Worm (Caenorhabditis elegans) whole organism, L2 larva: ENCODE data around the gene F57B9.8.

Experiments used
- C34F6.9 ChIP-seq: fragments of 150-350 bp; optimal IDR thresholded peaks from 2 replicates; lab custom pipeline; 2014; ENCODE audit warnings: missing biosample characterization, missing genetic modification characterization
- F13H6.1 ChIP-seq: sonication (generic microtip); optimal IDR thresholded peaks from 2 replicates; lab custom pipeline; 2016; ENCODE audit warnings: missing genetic modification characterization, missing compliant biosample characterization
- R02D3.7 ChIP-seq: fragments of 150-350 bp; optimal IDR thresholded peaks from 2 replicates; lab custom pipeline; 2014; ENCODE audit warnings: missing biosample characterization, missing genetic modification characterization
- Y55F3AM.14 ChIP-seq: fragments of 200-800 bp; sonication (Bioruptor generic); optimal IDR thresholded peaks from 2 replicates; lab custom pipeline; 2018; ENCODE audit warnings: mild to moderate bottlenecking, missing genetic modification characterization, missing compliant biosample characterization
- ZK546.5 ChIP-seq: sonication (generic microtip); optimal IDR thresholded peaks from 2 replicates; lab custom pipeline; 2017; ENCODE audit warnings: missing biosample characterization, missing genetic modification characterization
- alr-1 ChIP-seq: fragments of 150-350 bp; optimal IDR thresholded peaks from 2 replicates; lab custom pipeline; 2014; ENCODE audit warnings: missing biosample characterization, missing genetic modification characterization
- aly-2 ChIP-seq: fragments of 150-350 bp; optimal IDR thresholded peaks from 2 replicates; lab custom pipeline; 2014; ENCODE audit warnings: missing biosample characterization, missing genetic modification characterization
- ama-1 ChIP-seq: fragments of 150-350 bp; optimal IDR thresholded peaks from 2 replicates; lab custom pipeline; 2018; ENCODE audit warnings: inconsistent platforms
- blmp-1 ChIP-seq: sonication (generic microtip); optimal IDR thresholded peaks from 2 replicates; lab custom pipeline; 2017; ENCODE audit warnings: missing genetic modification characterization, mild to moderate bottlenecking, missing compliant biosample characterization, antibody characterized with exemption, moderate library complexity; ENCODE audit not compliant: insufficient read depth
- ceh-16 ChIP-seq: fragments of 150-350 bp; optimal IDR thresholded peaks from 2 replicates; lab custom pipeline; 2014; ENCODE audit warnings: missing biosample characterization, missing genetic modification characterization
- ceh-82 ChIP-seq: fragments of 150-350 bp; optimal IDR thresholded peaks from 2 replicates; lab custom pipeline; 2014; ENCODE audit warnings: missing biosample characterization, missing genetic modification characterization
- crh-2 ChIP-seq: sonication (generic microtip); optimal IDR thresholded peaks from 2 replicates; lab custom pipeline; 2017; ENCODE audit warnings: missing biosample characterization, missing genetic modification characterization
- dmd-4 ChIP-seq: sonication (generic microtip); optimal IDR thresholded peaks from 2 replicates; lab custom pipeline; 2017; ENCODE audit warnings: missing biosample characterization, missing genetic modification characterization
- egl-27 ChIP-seq: sonication (generic microtip); optimal IDR thresholded peaks from 3 replicates; lab custom pipeline; 2017; ENCODE audit warnings: missing biosample characterization, missing genetic modification reagents, missing genetic modification characterization
- elt-1 ChIP-seq: fragments of 150-350 bp; optimal IDR thresholded peaks from 2 replicates; lab custom pipeline; 2014; ENCODE audit warnings: missing biosample characterization, missing genetic modification characterization
- elt-3 ChIP-seq: sonication (generic microtip); optimal IDR thresholded peaks from 2 replicates; lab custom pipeline; 2017; ENCODE audit warnings: missing biosample characterization, missing genetic modification characterization
- fos-1 ChIP-seq: fragments of 150-350 bp; optimal IDR thresholded peaks from 2 replicates; lab custom pipeline; 2014; ENCODE audit warnings: missing biosample characterization, missing genetic modification characterization
- gmeb-1 ChIP-seq: fragments of 150-350 bp; optimal IDR thresholded peaks from 2 replicates; lab custom pipeline; 2014; ENCODE audit warnings: missing biosample characterization, missing genetic modification characterization
- lin-11 ChIP-seq: fragments of 150-350 bp; sonication (generic microtip); optimal IDR thresholded peaks from 2 replicates; lab custom pipeline; 2014; ENCODE audit warnings: missing biosample characterization, missing genetic modification characterization, inconsistent platforms, mixed read lengths
- lin-13 ChIP-seq: fragments of 150-350 bp; optimal IDR thresholded peaks from 2 replicates; lab custom pipeline; 2014; ENCODE audit warnings: missing biosample characterization, missing genetic modification reagents, missing genetic modification characterization
- lin-39 ChIP-seq: fragments of 150-350 bp; optimal IDR thresholded peaks from 2 replicates; lab custom pipeline; 2014; ENCODE audit warnings: missing biosample characterization, missing genetic modification reagents, missing genetic modification characterization
- lsy-2 ChIP-seq, 2 experiments: fragments of 150-350 bp in 1 of 2; sonication (generic microtip) in 1 of 2; optimal IDR thresholded peaks; 2 replicates each; lab custom pipeline; 2014 to 2017; ENCODE audit warnings: missing biosample characterization in 2 of 2, missing genetic modification characterization in 2 of 2
- mab-5 ChIP-seq: fragments of 150-350 bp; optimal IDR thresholded peaks from 2 replicates; lab custom pipeline; 2014; ENCODE audit warnings: missing biosample characterization, missing genetic modification characterization
- mbf-1 ChIP-seq: sonication (generic microtip); optimal IDR thresholded peaks from 2 replicates; lab custom pipeline; 2017; ENCODE audit warnings: missing biosample characterization, missing genetic modification characterization
- mdl-1 ChIP-seq, 2 experiments: fragments of 150-350 bp in 1 of 2; sonication (generic microtip) in 1 of 2; optimal IDR thresholded peaks; 2 replicates each; lab custom pipeline; 2017; ENCODE audit warnings: missing biosample characterization in 2 of 2, missing genetic modification characterization in 2 of 2
- nhr-10 ChIP-seq: sonication (generic microtip); optimal IDR thresholded peaks from 2 replicates; lab custom pipeline; 2017; ENCODE audit warnings: missing biosample characterization, missing genetic modification characterization
- nhr-11 ChIP-seq: fragments of 150-350 bp; optimal IDR thresholded peaks from 2 replicates; lab custom pipeline; 2014; ENCODE audit warnings: missing biosample characterization, missing genetic modification characterization
- nhr-12 ChIP-seq: fragments of 150-350 bp; optimal IDR thresholded peaks from 2 replicates; lab custom pipeline; 2014; ENCODE audit warnings: missing biosample characterization, missing genetic modification characterization
- nhr-129 ChIP-seq: fragments of 150-350 bp; optimal IDR thresholded peaks from 2 replicates; lab custom pipeline; 2014; ENCODE audit warnings: missing biosample characterization, missing genetic modification characterization
- nhr-21 ChIP-seq: fragments of 150-350 bp; optimal IDR thresholded peaks from 2 replicates; lab custom pipeline; 2014; ENCODE audit warnings: missing biosample characterization, missing genetic modification characterization
- nhr-23 ChIP-seq: fragments of 150-350 bp; optimal IDR thresholded peaks from 2 replicates; lab custom pipeline; 2014; ENCODE audit warnings: missing biosample characterization, missing genetic modification reagents, missing genetic modification characterization
- nhr-237 ChIP-seq: fragments of 150-350 bp; optimal IDR thresholded peaks from 2 replicates; lab custom pipeline; 2014; ENCODE audit warnings: missing biosample characterization, missing genetic modification characterization
- nhr-25 ChIP-seq: fragments of 150-350 bp; sonication (generic microtip); optimal IDR thresholded peaks from 3 replicates; lab custom pipeline; 2014; ENCODE audit warnings: missing biosample characterization, missing genetic modification characterization
- nhr-6 ChIP-seq: fragments of 150-350 bp; optimal IDR thresholded peaks from 2 replicates; lab custom pipeline; 2014; ENCODE audit warnings: missing biosample characterization, missing genetic modification characterization
- nhr-77 ChIP-seq: fragments of 150-350 bp; optimal IDR thresholded peaks from 2 replicates; lab custom pipeline; 2014; ENCODE audit warnings: missing biosample characterization, missing genetic modification characterization
- peb-1 ChIP-seq: fragments of 150-350 bp; optimal IDR thresholded peaks from 2 replicates; lab custom pipeline; 2014; ENCODE audit warnings: missing biosample characterization, missing genetic modification characterization
- sem-4 ChIP-seq: fragments of 150-350 bp; optimal IDR thresholded peaks from 2 replicates; lab custom pipeline; 2014; ENCODE audit warnings: missing biosample characterization, missing genetic modification reagents, missing genetic modification characterization
- skn-1 ChIP-seq: sonication (generic microtip); optimal IDR thresholded peaks from 2 replicates; lab custom pipeline; 2017; ENCODE audit warnings: missing biosample characterization, missing genetic modification characterization
- sma-3 ChIP-seq: sonication (generic microtip); optimal IDR thresholded peaks from 2 replicates; lab custom pipeline; 2016; ENCODE audit warnings: missing genetic modification reagents, missing genetic modification characterization, missing compliant biosample characterization
- sma-9 ChIP-seq, 2 experiments: fragments of 150-350 bp in 1 of 2; sonication (generic microtip) in 1 of 2; optimal IDR thresholded peaks; 2 replicates each; lab custom pipeline; 2014 to 2016; ENCODE audit warnings: missing genetic modification characterization in 2 of 2, mild to moderate bottlenecking in 1 of 2, missing biosample characterization in 1 of 2, missing compliant biosample characterization in 1 of 2, missing genetic modification reagents in 1 of 2, moderate library complexity in 1 of 2
- snpc-4 ChIP-seq: fragments of 150-350 bp; optimal IDR thresholded peaks from 2 replicates; lab custom pipeline; 2014; ENCODE audit warnings: missing biosample characterization, missing genetic modification characterization
- unc-39 ChIP-seq: fragments of 150-350 bp; optimal IDR thresholded peaks from 2 replicates; lab custom pipeline; 2014; ENCODE audit warnings: missing biosample characterization, missing genetic modification characterization
- unc-55 ChIP-seq: fragments of 150-350 bp; sonication (generic microtip); optimal IDR thresholded peaks from 3 replicates; lab custom pipeline; 2014; ENCODE audit warnings: missing biosample characterization, missing genetic modification reagents, missing genetic modification characterization
- unc-62 ChIP-seq: fragments of 150-350 bp; optimal IDR thresholded peaks from 2 replicates; lab custom pipeline; 2014; ENCODE audit warnings: missing biosample characterization, missing genetic modification reagents, missing genetic modification characterization
- zag-1 ChIP-seq: fragments of 150-350 bp; optimal IDR thresholded peaks from 2 replicates; lab custom pipeline; 2014; ENCODE audit warnings: missing biosample characterization, missing genetic modification characterization
- ztf-1 ChIP-seq: fragments of 200-800 bp; sonication (Bioruptor generic); conservative IDR thresholded peaks from 2 replicates; pipeline ENCODE4 v1.3.6; 2022; ENCODE audit warnings: missing genetic modification characterization, missing compliant biosample characterization
- ztf-11 ChIP-seq: sonication (generic microtip); optimal IDR thresholded peaks from 2 replicates; lab custom pipeline; 2017; ENCODE audit warnings: missing biosample characterization, missing genetic modification characterization
- ztf-4 ChIP-seq: fragments of 150-350 bp; optimal IDR thresholded peaks from 2 replicates; lab custom pipeline; 2014; ENCODE audit warnings: missing biosample characterization, missing genetic modification characterization

The F57B9.8 gene

DNA sequence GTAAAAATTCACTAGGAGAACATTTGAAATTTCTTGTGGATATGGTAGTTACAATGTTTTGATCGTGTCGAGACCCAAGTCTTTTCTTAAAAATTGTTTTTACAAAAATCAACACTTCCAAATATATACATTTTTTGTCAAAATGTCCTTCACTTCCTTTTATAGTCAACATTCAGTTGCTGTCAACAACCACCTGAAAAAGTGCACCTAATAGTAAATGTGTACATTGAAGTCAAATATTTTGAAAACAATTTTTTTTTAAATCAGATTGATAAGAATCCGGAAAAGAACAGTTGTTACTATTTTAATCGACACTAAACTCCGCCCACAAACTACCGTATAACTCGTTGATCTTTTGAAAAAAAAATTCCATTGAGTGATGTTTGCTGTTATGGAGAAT, 39.4 kb downstream of the F57B9.8 start:
- TF ChIP-seq nhr-10 (tag; lab: Kevin White, UChicago): no peak
- TF ChIP-seq nhr-11 (tag; lab: Kevin White, UChicago): no peak
- no peak for TF ChIP-seq C34F6.9 (tag; lab: Kevin White, UChicago)
- no peak for TF ChIP-seq unc-39 (tag; lab: Kevin White, UChicago)
- TF ChIP-seq crh-2 (tag; lab: Kevin White, UChicago): no peak
- TF ChIP-seq gmeb-1: no peak
- TF ChIP-seq, all 48 proteins: peak for 0

- TF ChIP-seq fos-1: peak; percentile 83
- TF ChIP-seq elt-1 (tag; lab: Kevin White, UChicago): no peak
- no peak for TF ChIP-seq nhr-77 (tag; lab: Kevin White, UChicago)
- TF ChIP-seq lin-13: peak; percentile 14
- no peak for TF ChIP-seq skn-1
- TF ChIP-seq Y55F3AM.14 (GFP tag; lab: Kevin White, UChicago): no peak
- TF ChIP-seq zag-1 (tag; lab: Kevin White, UChicago): no peak
- peak; percentile 9 for TF ChIP-seq ama-1 (lab: Kevin White, UChicago)
- TF ChIP-seq peb-1 (tag; lab: Kevin White, UChicago): no peak
- TF ChIP-seq crh-2 (tag; lab: Kevin White, UChicago): peak; percentile 76
- TF ChIP-seq sem-4 (tag; lab: Kevin White, UChicago): peak; percentile 8
- TF ChIP-seq nhr-129 (tag; lab: Kevin White, UChicago): peak; percentile 83
- peak; percentile 56 for TF ChIP-seq nhr-25
- no peak for TF ChIP-seq nhr-237 (tag; lab: Kevin White, UChicago)
- no peak for TF ChIP-seq ztf-4 (tag; lab: Kevin White, UChicago)
- no peak for TF ChIP-seq elt-3 (tag; lab: Kevin White, UChicago)
- TF ChIP-seq aly-2 (tag; lab: Kevin White, UChicago): no peak
- TF ChIP-seq R02D3.7: no peak
- TF ChIP-seq lin-39: no peak
- TF ChIP-seq blmp-1: peak; percentile 32
- TF ChIP-seq ZK546.5 (tag; lab: Kevin White, UChicago): no peak
- no peak for TF ChIP-seq ceh-16 (tag; lab: Kevin White, UChicago)
- peak; percentile 67 for TF ChIP-seq nhr-6
- peak; percentile 82 for TF ChIP-seq nhr-21 (tag; lab: Kevin White, UChicago)
- TF ChIP-seq mbf-1: no peak
- no peak for TF ChIP-seq mab-5 (tag; lab: Kevin White, UChicago)
- peak; percentile 17 to 82 for TF ChIP-seq lsy-2 (tag; optimal IDR thresholded peaks at IDR 0.05; lab: Kevin White, UChicago)
- no peak for TF ChIP-seq unc-39 (tag; lab: Kevin White, UChicago)
- no peak for TF ChIP-seq ztf-11
- peak; percentile 88 for TF ChIP-seq sma-9 (GFP tag; optimal IDR thresholded peaks at IDR 0.05; lab: Kevin White, UChicago)
- no peak for TF ChIP-seq sma-9 (tag; optimal IDR thresholded peaks at IDR 0.05; lab: Kevin White, UChicago)
- TF ChIP-seq snpc-4 (tag; lab: Kevin White, UChicago): no peak
- TF ChIP-seq gmeb-1: peak; percentile 62
- peak; percentile 82 for TF ChIP-seq F13H6.1 (tag; lab: Kevin White, UChicago)
- TF ChIP-seq unc-62 (GFP tag; lab: Kevin White, UChicago): no peak
- no peak for TF ChIP-seq unc-55 (GFP tag; lab: Kevin White, UChicago)
- TF ChIP-seq lin-11 (tag; lab: Kevin White, UChicago): no peak
- no peak for TF ChIP-seq dmd-4
- no peak for TF ChIP-seq mdl-1 (tag; optimal IDR thresholded peaks at IDR 0.05; lab: Kevin White, UChicago)
- no peak for TF ChIP-seq nhr-11 (tag; lab: Kevin White, UChicago)
- peak; percentile 75 for TF ChIP-seq egl-27 (tag; lab: Kevin White, UChicago)
- TF ChIP-seq ceh-82 (tag; lab: Kevin White, UChicago): no peak
- TF ChIP-seq ztf-1 (GFP tag; lab: Robert Waterston, UW): no peak
- peak; percentile 70 for TF ChIP-seq C34F6.9 (tag; lab: Kevin White, UChicago)
- no peak for TF ChIP-seq nhr-12 (tag; lab: Kevin White, UChicago)
- no peak for TF ChIP-seq nhr-23 (tag; lab: Kevin White, UChicago)
- TF ChIP-seq sma-3 (GFP tag; lab: Kevin White, UChicago): peak; percentile 68
- TF ChIP-seq nhr-10 (tag; lab: Kevin White, UChicago): no peak
- TF ChIP-seq alr-1 (tag; lab: Kevin White, UChicago): no peak
Measured at ce11 chrIII:6895166-6895565, 40.0 kb downstream of the F57B9.8 start.
